Fruit fly (Drosophila melanogaster) whole organism, wandering third instar larva: ENCODE measurements around the gene ec.

Experiments
- Abd-B ChIP-seq: fragments of >200 bp; optimal IDR thresholded peaks from 2 replicates; lab custom pipeline; 2017; ENCODE audit warnings: missing biosample characterization, missing genetic modification characterization
- CG32264 ChIP-seq: fragments of 200-800 bp; sonication (Bioruptor generic); optimal IDR thresholded peaks from 2 replicates; lab custom pipeline; 2016; ENCODE audit warnings: missing biosample characterization, missing genetic modification characterization
- CG9705 ChIP-seq: fragments of 200-800 bp; sonication (Bioruptor generic); optimal IDR thresholded peaks from 2 replicates; lab custom pipeline; 2018; ENCODE audit warnings: missing biosample characterization, mild to moderate bottlenecking, missing genetic modification characterization
- CrebA ChIP-seq: fragments of 200-800 bp; sonication (Bioruptor generic); optimal IDR thresholded peaks from 2 replicates; lab custom pipeline; 2016; ENCODE audit warnings: missing biosample characterization, mild to moderate bottlenecking, missing genetic modification characterization, borderline replicate concordance
- Dfd ChIP-seq: fragments of >200 bp; optimal IDR thresholded peaks from 2 replicates; lab custom pipeline; 2017; ENCODE audit warnings: missing biosample characterization, missing genetic modification characterization
- Dif ChIP-seq: fragments of 200-275, 200-300 bp; sonication (Bioruptor generic); optimal IDR thresholded peaks from 2 replicates; lab custom pipeline; 2018; ENCODE audit warnings: missing biosample characterization, missing genetic modification characterization; ENCODE audit not compliant: partially characterized antibody
- GATAd ChIP-seq: sonication (Bioruptor generic); optimal IDR thresholded peaks from 2 replicates; lab custom pipeline; 2016; ENCODE audit warnings: missing biosample characterization, missing genetic modification characterization
- HLH106 ChIP-seq: fragments of 200-800 bp; optimal IDR thresholded peaks from 3 replicates; lab custom pipeline; 2019; ENCODE audit warnings: missing biosample characterization, mild to moderate bottlenecking, missing genetic modification characterization, moderate library complexity
- Hnf4 ChIP-seq: fragments of 200-800 bp; sonication (Bioruptor generic); optimal IDR thresholded peaks from 2 replicates; lab custom pipeline; 2016; ENCODE audit warnings: missing biosample characterization, mild to moderate bottlenecking, missing genetic modification characterization
- Hr78 ChIP-seq: fragments of >200 bp; optimal IDR thresholded peaks from 2 replicates; lab custom pipeline; 2017; ENCODE audit warnings: missing biosample characterization, missing genetic modification characterization
- Hr83 ChIP-seq: fragments of 200-300 bp; sonication (Bioruptor generic); optimal IDR thresholded peaks from 2 replicates; lab custom pipeline; 2016; ENCODE audit warnings: missing biosample characterization, mild to moderate bottlenecking, missing genetic modification characterization, moderate library complexity; ENCODE audit not compliant: poor library complexity, severe bottlenecking
- Jra ChIP-seq: sonication (Bioruptor generic); optimal IDR thresholded peaks from 2 replicates; lab custom pipeline; 2016; ENCODE audit warnings: missing biosample characterization, missing genetic modification characterization
- Mio ChIP-seq: sonication (Bioruptor generic); optimal IDR thresholded peaks from 2 replicates; lab custom pipeline; 2016; ENCODE audit warnings: missing biosample characterization, missing genetic modification characterization
- Myc ChIP-seq: fragments of >200 bp; optimal IDR thresholded peaks from 2 replicates; lab custom pipeline; 2017
- N ChIP-seq: fragments of >200 bp; optimal IDR thresholded peaks from 2 replicates; lab custom pipeline; 2018; ENCODE audit warnings: missing biosample characterization, missing external identifiers, missing genetic modification characterization
- OdsH ChIP-seq: fragments of 200-800 bp; sonication (Bioruptor generic); optimal IDR thresholded peaks from 2 replicates; lab custom pipeline; 2016; ENCODE audit warnings: missing biosample characterization, mild to moderate bottlenecking, missing genetic modification characterization
- Rel ChIP-seq, 2 experiments: fragments of 200-800 bp; sonication (Bioruptor generic) in 1 of 2; optimal IDR thresholded peaks; 2 replicates in 1 of 2; 3 replicates in 1 of 2; lab custom pipeline; 2016 to 2019; ENCODE audit warnings: mild to moderate bottlenecking in 2 of 2, missing biosample characterization in 2 of 2, missing genetic modification characterization in 2 of 2, moderate library complexity in 1 of 2
- Sp1 ChIP-seq: fragments of 200-800 bp; sonication (Bioruptor generic); optimal IDR thresholded peaks from 3 replicates; lab custom pipeline; 2019; ENCODE audit warnings: missing biosample characterization, mild to moderate bottlenecking, missing genetic modification characterization, moderate library complexity
- Vsx2 ChIP-seq: fragments of 200-300, 225-300 bp; sonication (Bioruptor generic); optimal IDR thresholded peaks from 2 replicates; lab custom pipeline; 2018; ENCODE audit warnings: missing biosample characterization, missing genetic modification characterization; ENCODE audit not compliant: partially characterized antibody
- br ChIP-seq: fragments of 200-800 bp; sonication (Bioruptor generic); optimal IDR thresholded peaks from 2 replicates; lab custom pipeline; 2016; ENCODE audit warnings: missing biosample characterization, missing genetic modification characterization
- brk ChIP-seq: fragments of 200-800 bp; sonication (Bioruptor generic); optimal IDR thresholded peaks from 2 replicates; lab custom pipeline; 2016; ENCODE audit warnings: missing biosample characterization, mild to moderate bottlenecking, missing genetic modification characterization
- dl ChIP-seq, 2 experiments: fragments of 175-275, 200-275 bp in 1 of 2; fragments of 200-275 bp in 1 of 2; sonication (Bioruptor generic); optimal IDR thresholded peaks; lab custom pipeline; 2018; ENCODE audit warnings: mild to moderate bottlenecking in 2 of 2, missing biosample characterization in 2 of 2, missing genetic modification characterization in 2 of 2, moderate library complexity in 2 of 2; ENCODE audit not compliant: partially characterized antibody in 2 of 2, insufficient read depth in 1 of 2
- dmrt93B ChIP-seq: fragments of 200-800 bp; sonication (Bioruptor generic); optimal IDR thresholded peaks from 2 replicates; lab custom pipeline; 2018; ENCODE audit warnings: missing biosample characterization, mild to moderate bottlenecking, missing genetic modification characterization
- dsf ChIP-seq: sonication (Bioruptor generic); optimal IDR thresholded peaks from 2 replicates; lab custom pipeline; 2016; ENCODE audit warnings: missing biosample characterization, missing genetic modification characterization, borderline replicate concordance
- ey ChIP-seq: fragments of 200-800 bp; sonication (Bioruptor generic); optimal IDR thresholded peaks from 2 replicates; lab custom pipeline; 2016; ENCODE audit warnings: missing biosample characterization, missing genetic modification characterization
- foxo ChIP-seq, 2 experiments: fragments of 200-800 bp; sonication (Bioruptor generic); optimal IDR thresholded peaks; 2 replicates in 1 of 2; 3 replicates in 1 of 2; lab custom pipeline; 2016 to 2017; ENCODE audit warnings: missing biosample characterization in 2 of 2, missing genetic modification characterization in 2 of 2
- fru ChIP-seq: fragments of 200-800 bp; sonication (Bioruptor generic); optimal IDR thresholded peaks from 3 replicates; lab custom pipeline; 2016; ENCODE audit warnings: missing biosample characterization, mild to moderate bottlenecking, missing genetic modification characterization
- h ChIP-seq: fragments of 200-800 bp; sonication (Bioruptor generic); optimal IDR thresholded peaks from 3 replicates; lab custom pipeline; 2016; ENCODE audit warnings: missing biosample characterization, mild to moderate bottlenecking, missing genetic modification characterization
- jim ChIP-seq: fragments of 175-275, 200-325 bp; sonication (Bioruptor generic); optimal IDR thresholded peaks from 2 replicates; lab custom pipeline; 2016; ENCODE audit warnings: missing biosample characterization, mild to moderate bottlenecking, missing genetic modification characterization
- lola ChIP-seq: fragments of >200 bp; optimal IDR thresholded peaks from 2 replicates; lab custom pipeline; 2017; ENCODE audit warnings: missing biosample characterization, missing genetic modification characterization
- pan ChIP-seq: fragments of >200 bp; optimal IDR thresholded peaks from 2 replicates; lab custom pipeline; 2017
- psq ChIP-seq: fragments of 200-800 bp; sonication (Bioruptor generic); optimal IDR thresholded peaks from 3 replicates; lab custom pipeline; 2017; ENCODE audit warnings: missing biosample characterization, mild to moderate bottlenecking, missing genetic modification characterization, moderate library complexity
- rgr ChIP-seq: fragments of 200-800 bp; sonication (Bioruptor generic); optimal IDR thresholded peaks from 3 replicates; lab custom pipeline; 2016; ENCODE audit warnings: missing biosample characterization, mild to moderate bottlenecking, missing genetic modification characterization
- sage ChIP-seq: fragments of 200-800 bp; sonication (Bioruptor generic); optimal IDR thresholded peaks from 2 replicates; lab custom pipeline; 2016; ENCODE audit warnings: missing biosample characterization, mild to moderate bottlenecking, missing genetic modification characterization
- sv ChIP-seq: fragments of 200-800 bp; sonication (Bioruptor generic); optimal IDR thresholded peaks from 3 replicates; lab custom pipeline; 2016; ENCODE audit warnings: missing biosample characterization, missing genetic modification characterization
- tai ChIP-seq: sonication (Bioruptor generic); optimal IDR thresholded peaks from 2 replicates; lab custom pipeline; 2016; ENCODE audit warnings: missing biosample characterization, missing genetic modification characterization
- usp ChIP-seq: fragments of >200 bp; optimal IDR thresholded peaks from 2 replicates; lab custom pipeline; 2017; ENCODE audit warnings: missing biosample characterization, missing genetic modification characterization
- woc ChIP-seq: sonication (Bioruptor generic); optimal IDR thresholded peaks from 2 replicates; lab custom pipeline; 2016; ENCODE audit warnings: missing biosample characterization, mild to moderate bottlenecking, missing genetic modification characterization

The ec gene

dm6 chrX:3767085-3767484, 44.4 kb upstream of the ec start:
- TF ChIP-seq Mio (GFP tag; lab: Kevin White, UChicago) = no peak
- no peak for TF ChIP-seq Abd-B (GFP tag; lab: Kevin White, UChicago)
- TF ChIP-seq lola = no peak
- no peak for TF ChIP-seq psq
- no peak for TF ChIP-seq foxo (GFP tag; optimal IDR thresholded peaks at IDR 0.05; lab: Kevin White, UChicago)
- no peak for TF ChIP-seq dsf (GFP tag; lab: Kevin White, UChicago)
- no peak for TF ChIP-seq Hr83 (GFP tag; lab: Kevin White, UChicago)

dm6 chrX:3768202-3768601, 43.3 kb upstream of the ec start:
- no peak for TF ChIP-seq Mio (GFP tag; lab: Kevin White, UChicago)
- TF ChIP-seq tai (GFP tag; lab: Kevin White, UChicago) = no peak
- TF ChIP-seq dl (GFP tag; optimal IDR thresholded peaks at IDR 0.05; lab: Kevin White, UChicago; ENCODE audit: insufficient read depth in 1 of 2, partially characterized antibody in 2 of 2) = no peak
- TF ChIP-seq pan (lab: Kevin White, UChicago) = no peak
- TF ChIP-seq br (GFP tag; lab: Kevin White, UChicago) = peak; percentile 5
- no peak for TF ChIP-seq sage
- peak; percentile 8 for TF ChIP-seq woc (GFP tag; lab: Kevin White, UChicago)
- TF ChIP-seq Dif (GFP tag; lab: Kevin White, UChicago) = no peak
- TF ChIP-seq N (GFP tag; lab: Kevin White, UChicago) = no peak
- peak; percentile 0 for TF ChIP-seq dmrt93B (GFP tag; lab: Kevin White, UChicago)
- no peak for TF ChIP-seq sv (GFP tag; lab: Kevin White, UChicago)
- TF ChIP-seq lola = no peak
- TF ChIP-seq usp (GFP tag; lab: Kevin White, UChicago) = no peak
- no peak for TF ChIP-seq Vsx2 (GFP tag; lab: Kevin White, UChicago)
- TF ChIP-seq dsf (GFP tag; lab: Kevin White, UChicago) = no peak
- TF ChIP-seq rgr (GFP tag; lab: Kevin White, UChicago) = peak; percentile 48
- TF ChIP-seq CG9705 = no peak
- no peak for TF ChIP-seq CrebA (GFP tag; lab: Kevin White, UChicago)
- TF ChIP-seq brk (GFP tag; lab: Kevin White, UChicago) = no peak
- TF ChIP-seq fru (GFP tag; lab: Kevin White, UChicago) = peak; percentile 27
- peak; percentile 23 for TF ChIP-seq OdsH (GFP tag; lab: Kevin White, UChicago)
- peak; percentile 39 for TF ChIP-seq ey
- TF ChIP-seq Sp1 (GFP tag; lab: Kevin White, UChicago) = peak; percentile 47
- no peak for TF ChIP-seq Hr83 (GFP tag; lab: Kevin White, UChicago)
- TF ChIP-seq Abd-B (GFP tag; lab: Kevin White, UChicago) = no peak
- TF ChIP-seq Hnf4 (GFP tag; lab: Kevin White, UChicago) = peak; percentile 9
- no peak for TF ChIP-seq GATAd
- no peak for TF ChIP-seq jim
- no peak for TF ChIP-seq Hr78 (GFP tag; lab: Kevin White, UChicago)
- no peak for TF ChIP-seq Myc
- TF ChIP-seq foxo (GFP tag; optimal IDR thresholded peaks at IDR 0.05; lab: Kevin White, UChicago) = peak in 1 of 2 experiments; percentile 37
- no peak for TF ChIP-seq Rel (GFP tag; optimal IDR thresholded peaks at IDR 0.05; lab: Kevin White, UChicago)
- no peak for TF ChIP-seq Rel (tag; optimal IDR thresholded peaks at IDR 0.05; lab: Kevin White, UChicago)
- no peak for TF ChIP-seq CG32264 (GFP tag; lab: Kevin White, UChicago)
- TF ChIP-seq Jra (GFP tag; lab: Kevin White, UChicago) = no peak
- peak; percentile 20 for TF ChIP-seq psq
- TF ChIP-seq Dfd = no peak
- peak; percentile 7 for TF ChIP-seq HLH106 (tag; lab: Kevin White, UChicago)
- peak; percentile 45 for TF ChIP-seq h (GFP tag; lab: Kevin White, UChicago)

dm6 chrX:3772434-3772810, 39.1 kb upstream of the ec start:
- TF ChIP-seq CG32264 (GFP tag; lab: Kevin White, UChicago) = no peak
- TF ChIP-seq HLH106 (tag; lab: Kevin White, UChicago) = peak; percentile 7
- TF ChIP-seq Vsx2 (GFP tag; lab: Kevin White, UChicago) = no peak
- TF ChIP-seq rgr (GFP tag; lab: Kevin White, UChicago) = peak; percentile 1
- TF ChIP-seq Myc = no peak
- TF ChIP-seq OdsH (GFP tag; lab: Kevin White, UChicago) = peak; percentile 43
- peak; percentile 43 for TF ChIP-seq fru (GFP tag; lab: Kevin White, UChicago)
- no peak for TF ChIP-seq dsf (GFP tag; lab: Kevin White, UChicago)
- TF ChIP-seq ey = peak; percentile 18
- TF ChIP-seq foxo (GFP tag; optimal IDR thresholded peaks at IDR 0.05; lab: Kevin White, UChicago) = peak in 1 of 2 experiments; percentile 45
- no peak for TF ChIP-seq Rel (GFP tag; optimal IDR thresholded peaks at IDR 0.05; lab: Kevin White, UChicago)
- TF ChIP-seq Rel (tag; optimal IDR thresholded peaks at IDR 0.05; lab: Kevin White, UChicago) = no peak
- peak; percentile 3 for TF ChIP-seq Sp1 (GFP tag; lab: Kevin White, UChicago)
